Fruit fly (Drosophila melanogaster): Measurements from ENCODE around the gene CG2861.

DNA sequence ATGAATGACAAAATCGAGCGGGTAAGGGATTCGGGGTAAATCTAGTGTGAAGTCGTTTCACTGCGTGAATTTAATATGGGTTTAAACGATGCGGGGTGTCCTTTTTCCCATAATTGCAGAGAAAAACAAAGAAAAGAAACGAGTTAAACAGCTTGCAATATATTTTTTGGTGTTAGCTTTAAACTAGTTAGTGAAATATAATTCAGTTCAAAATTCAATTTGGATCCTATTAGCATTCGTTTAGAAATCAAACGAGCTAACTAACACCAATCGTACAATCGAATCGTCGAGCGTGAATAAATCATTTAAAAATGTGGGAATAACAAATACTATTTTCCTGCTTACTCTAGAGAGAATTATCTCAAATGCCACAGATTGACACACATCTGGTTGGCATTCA lies 20.9 kb downstream of the CG2861 start, which contains the start of gene CG6978:
- TF ChIP-seq topi (GFP tag; optimal IDR thresholded peaks at IDR 0.05) = no peak
- TF ChIP-seq CG6854 (GFP tag; optimal IDR thresholded peaks at IDR 0.05) = no peak

All from whole organism, prepupa.